Worm (Caenorhabditis elegans) whole organism, L4/young adult: Measurements from ENCODE around the gene C33D9.3.
A peak's percentile ranks its signal among the peaks of the same experiment; 100 is the strongest.

Source experiments
- W03F9.2 ChIP-seq: fragments of 150-350 bp; optimal IDR thresholded peaks from 2 replicates; lab custom pipeline; 2014; ENCODE audit warnings: missing biosample characterization, missing genetic modification characterization
- dao-5 ChIP-seq: sonication (generic microtip); optimal IDR thresholded peaks from 2 replicates; lab custom pipeline; 2016; ENCODE audit warnings: missing genotype, missing genetic modification characterization, moderate library complexity, missing compliant biosample characterization
- him-1 ChIP-seq: sonication (generic microtip); optimal IDR thresholded peaks from 2 replicates; lab custom pipeline; 2016; ENCODE audit warnings: missing genotype, missing genetic modification reagents, missing genetic modification characterization, missing compliant biosample characterization

Gene C33D9.3

DNA sequence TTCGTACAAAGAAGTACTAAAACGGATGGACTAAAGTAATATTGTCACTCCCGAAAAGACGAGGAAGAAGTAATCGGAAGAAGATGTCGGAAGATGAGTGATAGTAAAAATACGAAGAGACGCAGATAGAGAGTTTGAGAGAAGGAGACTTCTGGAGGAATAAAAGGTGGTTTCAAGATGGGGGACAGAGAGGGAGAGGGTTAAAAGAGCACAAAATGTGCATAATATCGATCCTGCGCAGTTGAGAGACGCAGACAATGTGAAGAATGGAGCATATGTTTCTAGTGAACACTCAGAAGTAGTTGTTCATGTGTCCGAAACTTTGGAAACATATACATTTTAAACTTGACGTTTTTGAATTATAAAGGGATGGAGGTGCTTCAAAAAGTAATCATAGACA lies 30.2 kb downstream of the C33D9.3 start:
- TF ChIP-seq W03F9.2 (no peak), dao-5 (tag; lab: Kevin White, UChicago) (no peak), him-1 (tag; lab: Kevin White, UChicago) (no peak)

DNA sequence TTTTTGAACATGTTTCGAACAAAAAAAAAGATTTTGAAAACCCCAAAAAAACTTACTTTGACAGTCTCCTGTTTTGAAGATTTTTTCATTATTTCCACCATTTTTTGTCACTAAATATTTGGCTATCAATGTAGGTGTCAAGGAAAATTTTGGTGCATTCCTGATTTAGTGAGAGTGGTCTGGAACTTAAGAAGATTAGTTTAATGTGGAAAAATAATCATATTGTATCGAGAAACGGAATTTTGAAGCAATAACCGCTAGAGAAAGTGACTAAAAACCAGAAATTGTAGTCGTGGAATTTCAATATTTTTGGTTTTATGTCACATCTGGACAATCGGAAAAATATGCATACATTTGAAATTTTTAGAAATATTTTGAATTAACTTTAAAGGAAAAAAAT lies 30.8 kb downstream of the C33D9.3 start, which contains the start of the genes F20C5.11 and klp-11:
F20C5.11 (minus strand) TSS at position 101 of the 400 bp plus-strand sequence.
klp-11 (minus strand) TSS at position 171 of the 400 bp plus-strand sequence.
- TF ChIP-seq him-1 (tag; lab: Kevin White, UChicago), result no peak
- no peak for TF ChIP-seq W03F9.2

DNA sequence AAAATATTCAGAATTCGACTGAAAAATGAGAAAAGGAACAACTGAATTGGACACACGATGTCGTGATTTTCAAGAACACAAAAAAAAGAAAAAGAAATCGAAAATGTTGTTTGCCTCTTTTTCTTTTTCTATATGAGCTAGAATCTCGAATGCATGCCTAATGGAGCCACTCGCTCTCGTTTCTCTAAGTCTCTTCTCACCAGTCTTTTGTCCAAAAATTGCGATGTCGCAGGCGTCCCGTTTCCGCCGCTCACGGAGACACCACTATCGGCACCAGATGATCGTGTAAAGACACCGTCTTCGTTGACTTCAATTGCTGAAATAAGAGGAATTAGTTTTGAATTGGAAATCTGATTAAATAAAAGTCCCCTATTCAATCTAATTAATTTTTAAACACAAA lies 34.1 kb downstream of the C33D9.3 start:
- TF ChIP-seq him-1 (tag; lab: Kevin White, UChicago) (no peak), dao-5 (tag; lab: Kevin White, UChicago) (no peak), W03F9.2 (no peak)

- TF ChIP-seq dao-5 (tag; lab: Kevin White, UChicago), result no peak
- TF ChIP-seq W03F9.2, result no peak
Measured at ce11 chrIV:8757729-8758128, 35.0 kb downstream of the C33D9.3 start.

- TF ChIP-seq dao-5 (tag; lab: Kevin White, UChicago), result no peak
- no peak for TF ChIP-seq W03F9.2
- no peak for TF ChIP-seq him-1 (tag; lab: Kevin White, UChicago)
Measured at ce11 chrIV:8754727-8755126, 38.0 kb downstream of the C33D9.3 start, which contains the start of gene elli-1. Gene elli-1, minus strand, starts transcription at chrIV:8754827.

ce11 chrIV:8754146-8754545 lies 38.6 kb downstream of the C33D9.3 start:
- TF ChIP-seq dao-5 (tag; lab: Kevin White, UChicago), result no peak
- TF ChIP-seq W03F9.2, result no peak
- TF ChIP-seq him-1 (tag; lab: Kevin White, UChicago), result no peak

ce11 chrIV:8752492-8752891 lies 40.2 kb downstream of the C33D9.3 start:
- TF ChIP-seq him-1 (tag; lab: Kevin White, UChicago) (no peak), W03F9.2 (no peak), dao-5 (tag; lab: Kevin White, UChicago) (no peak)

DNA sequence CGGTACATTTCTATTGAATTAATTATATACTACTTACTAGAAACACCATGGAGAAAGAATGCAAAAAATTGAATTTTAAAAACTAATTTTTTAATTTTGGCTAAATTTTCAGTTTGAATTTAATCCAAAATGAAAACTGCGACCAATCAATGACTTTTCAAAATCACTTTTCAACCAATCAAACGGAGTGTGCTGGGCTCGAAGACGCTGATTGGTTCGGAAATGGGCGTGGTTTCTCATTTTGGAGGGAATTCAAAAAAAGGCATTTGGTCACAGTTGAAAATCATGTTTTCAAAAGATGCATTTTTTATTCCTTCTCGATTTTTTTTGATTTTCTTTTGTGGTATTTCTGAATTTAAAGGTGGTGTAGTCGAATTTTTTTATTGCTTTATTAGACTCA lies 43.7 kb downstream of the C33D9.3 start:
- TF ChIP-seq dao-5 (tag; lab: Kevin White, UChicago) (no peak), W03F9.2 (no peak), him-1 (tag; lab: Kevin White, UChicago) (no peak)

ce11 chrIV:8745591-8746302 lies 47.0 kb downstream of the C33D9.3 start, which contains the start of the genes F20C5.7 and parg-1:
Gene F20C5.7, minus strand, starts transcription at chrIV:8745691.
Gene parg-1, plus strand, starts transcription at chrIV:8746252.
- TF ChIP-seq dao-5 (tag; lab: Kevin White, UChicago) (no peak), him-1 (tag; lab: Kevin White, UChicago) (no peak), W03F9.2 (no peak)

ce11 chrIV:8743654-8744332 lies 48.9 kb downstream of the C33D9.3 start, which contains the start of gene F21D5.7:
Gene F21D5.7, minus strand, starts transcription at chrIV:8743704.
- TF ChIP-seq W03F9.2 (peak; percentile 92), dao-5 (tag; lab: Kevin White, UChicago) (no peak), him-1 (tag; lab: Kevin White, UChicago) (no peak)

- TF ChIP-seq him-1 (tag; lab: Kevin White, UChicago) (no peak), W03F9.2 (no peak), dao-5 (tag; lab: Kevin White, UChicago) (no peak)
Measured at ce11 chrIV:8740952-8741438, 51.7 kb downstream of the C33D9.3 start, which contains the start of gene F21D5.6. Gene F21D5.6, minus strand, starts transcription at chrIV:8741388.
